Worm (Caenorhabditis elegans) whole organism, midembryonic: ENCODE data around the gene mrp-1.

Experiments
- T22C8.4 ChIP-seq: fragments of 200-800 bp; sonication (Bioruptor generic); IDR thresholded peaks from 2 replicates; pipeline ENCODE4 v1.3.6; 2022; ENCODE audit warnings: missing genetic modification characterization, missing compliant biosample characterization
- cog-1 ChIP-seq: sonication (generic microtip); optimal IDR thresholded peaks from 2 replicates; lab custom pipeline; 2016; ENCODE audit warnings: missing genetic modification characterization, missing compliant biosample characterization
- flt-1 ChIP-seq: fragments of 200-800 bp; sonication (Bioruptor generic); IDR thresholded peaks from 2 replicates; pipeline ENCODE4 v1.3.6; 2022; ENCODE audit warnings: missing genetic modification characterization, missing compliant biosample characterization
- klf-2 ChIP-seq: fragments of 200-800 bp; sonication (Bioruptor generic); conservative IDR thresholded peaks from 2 replicates; pipeline ENCODE4 v1.3.6; 2022; ENCODE audit warnings: missing genetic modification reagents, missing genetic modification characterization, missing compliant biosample characterization
- med-1 ChIP-seq: sonication (generic microtip); optimal IDR thresholded peaks from 2 replicates; lab custom pipeline; 2017; ENCODE audit warnings: missing genetic modification characterization, mild to moderate bottlenecking, missing compliant biosample characterization, antibody characterized with exemption, missing genetic modification reagents; ENCODE audit not compliant: insufficient read depth
- ref-1 ChIP-seq: fragments of 200-800 bp; sonication (Bioruptor generic); conservative IDR thresholded peaks from 2 replicates; pipeline ENCODE4 v1.3.6; 2022; ENCODE audit warnings: missing genetic modification reagents, missing genetic modification characterization, missing compliant biosample characterization
- tab-1 ChIP-seq: fragments of 200-800 bp; sonication (Bioruptor generic); IDR thresholded peaks from 2 replicates; pipeline ENCODE4 v1.3.6; 2022; ENCODE audit warnings: missing genetic modification characterization, missing compliant biosample characterization
- ztf-23 ChIP-seq: fragments of 200-800 bp; sonication (Bioruptor generic); IDR thresholded peaks from 2 replicates; pipeline ENCODE4 v1.3.6; 2022; ENCODE audit warnings: missing genetic modification reagents, missing genetic modification characterization, missing compliant biosample characterization
- ztf-29 ChIP-seq: fragments of 200-800 bp; sonication (Bioruptor generic); IDR thresholded peaks from 2 replicates; pipeline ENCODE4 v1.3.6; 2022; ENCODE audit warnings: missing genetic modification reagents, missing genetic modification characterization, missing compliant biosample characterization

mrp-1 gene

ce11 chrX:573270-573669 is 14.4 kb downstream of the mrp-1 start:
- TF ChIP-seq ztf-29 (GFP tag; lab: Robert Waterston, UW), result no peak
- TF ChIP-seq flt-1 (GFP tag; lab: Robert Waterston, UW), result no peak
- TF ChIP-seq ref-1 (GFP tag; lab: Robert Waterston, UW), result no peak
- no peak for TF ChIP-seq ztf-23 (GFP tag; lab: Robert Waterston, UW)
- no peak for TF ChIP-seq med-1 (GFP tag; lab: Kevin White, UChicago)
- no peak for TF ChIP-seq T22C8.4 (GFP tag; lab: Robert Waterston, UW)
- no peak for TF ChIP-seq tab-1
- TF ChIP-seq cog-1 (tag; lab: Kevin White, UChicago), result no peak
- no peak for TF ChIP-seq klf-2

- no peak for TF ChIP-seq klf-2
- no peak for TF ChIP-seq ztf-29 (GFP tag; lab: Robert Waterston, UW)
- no peak for TF ChIP-seq med-1 (GFP tag; lab: Kevin White, UChicago)
- no peak for TF ChIP-seq tab-1
- TF ChIP-seq ztf-23 (GFP tag; lab: Robert Waterston, UW), result no peak
- TF ChIP-seq ref-1 (GFP tag; lab: Robert Waterston, UW), result no peak
- no peak for TF ChIP-seq cog-1 (tag; lab: Kevin White, UChicago)
- TF ChIP-seq flt-1 (GFP tag; lab: Robert Waterston, UW), result no peak
- no peak for TF ChIP-seq T22C8.4 (GFP tag; lab: Robert Waterston, UW)
Measured at ce11 chrX:572601-573000, 15.1 kb downstream of the mrp-1 start, which contains the start of gene mrp-2. Gene mrp-2, minus strand, starts transcription at chrX:572701.

- TF ChIP-seq tab-1 (no peak), cog-1 (tag; lab: Kevin White, UChicago) (no peak)
Measured at ce11 chrX:571367-571766, 16.3 kb downstream of the mrp-1 start.

- TF ChIP-seq ztf-29 (GFP tag; lab: Robert Waterston, UW), result no peak
- TF ChIP-seq tab-1, result no peak
Measured at ce11 chrX:557857-558256, 29.8 kb downstream of the mrp-1 start, which contains the start of gene nas-38. Gene nas-38, plus strand, starts transcription at chrX:558157.

ce11 chrX:557195-557594 is 30.5 kb downstream of the mrp-1 start, which contains the start of gene hlh-19:
Gene hlh-19, minus strand, starts transcription at chrX:557295.
- no peak for TF ChIP-seq ztf-23 (GFP tag; lab: Robert Waterston, UW)
- no peak for TF ChIP-seq klf-2
- TF ChIP-seq cog-1 (tag; lab: Kevin White, UChicago), result no peak
- TF ChIP-seq med-1 (GFP tag; lab: Kevin White, UChicago), result no peak
- TF ChIP-seq flt-1 (GFP tag; lab: Robert Waterston, UW), result no peak
- TF ChIP-seq ref-1 (GFP tag; lab: Robert Waterston, UW), result no peak
- no peak for TF ChIP-seq tab-1
- no peak for TF ChIP-seq T22C8.4 (GFP tag; lab: Robert Waterston, UW)
- TF ChIP-seq ztf-29 (GFP tag; lab: Robert Waterston, UW), result no peak

- TF ChIP-seq tab-1, result no peak
- TF ChIP-seq ref-1 (GFP tag; lab: Robert Waterston, UW), result no peak
- TF ChIP-seq ztf-29 (GFP tag; lab: Robert Waterston, UW), result no peak
- no peak for TF ChIP-seq flt-1 (GFP tag; lab: Robert Waterston, UW)
- no peak for TF ChIP-seq T22C8.4 (GFP tag; lab: Robert Waterston, UW)
- TF ChIP-seq cog-1 (tag; lab: Kevin White, UChicago), result no peak
- no peak for TF ChIP-seq med-1 (GFP tag; lab: Kevin White, UChicago)
- TF ChIP-seq klf-2, result no peak
Measured at ce11 chrX:555043-555791, 32.5 kb downstream of the mrp-1 start.

- TF ChIP-seq tab-1 (no peak), ztf-29 (GFP tag; lab: Robert Waterston, UW) (no peak), ref-1 (GFP tag; lab: Robert Waterston, UW) (no peak), ztf-23 (GFP tag; lab: Robert Waterston, UW) (no peak), flt-1 (GFP tag; lab: Robert Waterston, UW) (no peak), T22C8.4 (GFP tag; lab: Robert Waterston, UW) (no peak), med-1 (GFP tag; lab: Kevin White, UChicago) (no peak), klf-2 (no peak), cog-1 (tag; lab: Kevin White, UChicago) (no peak)
Measured at ce11 chrX:553875-554274, 33.8 kb downstream of the mrp-1 start, which contains the start of gene F57C12.6. Gene F57C12.6, minus strand, starts transcription at chrX:553975.

- TF ChIP-seq flt-1 (GFP tag; lab: Robert Waterston, UW) (no peak), ztf-29 (GFP tag; lab: Robert Waterston, UW) (no peak), klf-2 (no peak), tab-1 (no peak), ref-1 (GFP tag; lab: Robert Waterston, UW) (no peak), ztf-23 (GFP tag; lab: Robert Waterston, UW) (no peak), T22C8.4 (GFP tag; lab: Robert Waterston, UW) (no peak), cog-1 (tag; lab: Kevin White, UChicago) (no peak), med-1 (GFP tag; lab: Kevin White, UChicago) (no peak)
Measured at ce11 chrX:553420-553819, 34.3 kb downstream of the mrp-1 start.

- TF ChIP-seq ztf-29 (GFP tag; lab: Robert Waterston, UW) (no peak), med-1 (GFP tag; lab: Kevin White, UChicago) (no peak), cog-1 (tag; lab: Kevin White, UChicago) (no peak), ztf-23 (GFP tag; lab: Robert Waterston, UW) (no peak), klf-2 (no peak), ref-1 (GFP tag; lab: Robert Waterston, UW) (no peak), T22C8.4 (GFP tag; lab: Robert Waterston, UW) (no peak), tab-1 (no peak), flt-1 (GFP tag; lab: Robert Waterston, UW) (no peak)
Measured at ce11 chrX:551175-551729, 36.4 kb downstream of the mrp-1 start, which contains the start of gene F57C12.2. Gene F57C12.2, minus strand, starts transcription at chrX:551392.
